Worm (Caenorhabditis elegans) whole organism, L2 larva: ENCODE results near the gene atgp-2.

Experiments
- aly-2 ChIP-seq: fragments of 150-350 bp; optimal IDR thresholded peaks from 2 replicates; lab custom pipeline; 2014; ENCODE audit warnings: missing biosample characterization, missing genetic modification characterization
- ama-1 ChIP-seq: fragments of 150-350 bp; optimal IDR thresholded peaks from 2 replicates; lab custom pipeline; 2018; ENCODE audit warnings: inconsistent platforms
- skn-1 ChIP-seq: sonication (generic microtip); optimal IDR thresholded peaks from 2 replicates; lab custom pipeline; 2017; ENCODE audit warnings: missing biosample characterization, missing genetic modification characterization
- snpc-4 ChIP-seq: fragments of 150-350 bp; optimal IDR thresholded peaks from 2 replicates; lab custom pipeline; 2014; ENCODE audit warnings: missing biosample characterization, missing genetic modification characterization
- unc-62 ChIP-seq: fragments of 150-350 bp; optimal IDR thresholded peaks from 2 replicates; lab custom pipeline; 2014; ENCODE audit warnings: missing biosample characterization, missing genetic modification reagents, missing genetic modification characterization
- ztf-11 ChIP-seq: sonication (generic microtip); optimal IDR thresholded peaks from 2 replicates; lab custom pipeline; 2017; ENCODE audit warnings: missing biosample characterization, missing genetic modification characterization

- TF ChIP-seq aly-2 (tag; lab: Kevin White, UChicago) (no peak), skn-1 (tag; lab: Kevin White, UChicago) (no peak), ztf-11 (tag; lab: Kevin White, UChicago) (no peak), unc-62 (GFP tag; lab: Kevin White, UChicago) (no peak), snpc-4 (no peak), ama-1 (lab: Kevin White, UChicago) (no peak)
These were observed 32.6 kb downstream of the atgp-2 start for ce11 chrII:14611307-14611706.
